Worm (Caenorhabditis elegans) whole organism, L4 larva: ENCODE results near the gene hsp-25.
A peak's percentile ranks its signal among the peaks of the same experiment; 100 is the strongest.

Experiments
- daf-12 ChIP-seq: fragments of 150-350 bp; optimal IDR thresholded peaks from 2 replicates; lab custom pipeline; 2014; ENCODE audit warnings: missing biosample characterization, missing genetic modification reagents, missing genetic modification characterization
- gei-8 ChIP-seq: fragments of 200-800 bp; sonication (Bioruptor generic); optimal IDR thresholded peaks from 2 replicates; lab custom pipeline; 2018; ENCODE audit warnings: mild to moderate bottlenecking, missing genetic modification characterization, missing compliant biosample characterization
- hmg-1.1 ChIP-seq: fragments of 200-800 bp; sonication (Bioruptor generic); IDR thresholded peaks from 2 replicates; pipeline ENCODE4 v1.3.6; 2022; ENCODE audit warnings: missing genetic modification reagents, missing genetic modification characterization, missing compliant biosample characterization
- lin-29 ChIP-seq: fragments of 200-800 bp; sonication (Bioruptor generic); IDR thresholded peaks from 2 replicates; pipeline ENCODE4 v1.3.6; 2022; ENCODE audit warnings: missing genetic modification reagents, missing genetic modification characterization, missing compliant biosample characterization
- nhr-28 ChIP-seq: fragments of 150-350 bp; optimal IDR thresholded peaks from 2 replicates; lab custom pipeline; 2014; ENCODE audit warnings: missing biosample characterization, missing genetic modification characterization

- TF ChIP-seq lin-29 (GFP tag; lab: Robert Waterston, UW) (no peak), hmg-1.1 (GFP tag; lab: Robert Waterston, UW) (no peak), nhr-28 (tag; lab: Kevin White, UChicago) (peak; percentile 81), gei-8 (no peak), daf-12 (tag; lab: Kevin White, UChicago) (no peak)
Measured at ce11 chrX:6081793-6082192, 42.3 kb upstream of the hsp-25 start.
